Fruit fly (Drosophila melanogaster): ENCODE measurements around the gene CG33229.

Gene CG33229

DNA sequence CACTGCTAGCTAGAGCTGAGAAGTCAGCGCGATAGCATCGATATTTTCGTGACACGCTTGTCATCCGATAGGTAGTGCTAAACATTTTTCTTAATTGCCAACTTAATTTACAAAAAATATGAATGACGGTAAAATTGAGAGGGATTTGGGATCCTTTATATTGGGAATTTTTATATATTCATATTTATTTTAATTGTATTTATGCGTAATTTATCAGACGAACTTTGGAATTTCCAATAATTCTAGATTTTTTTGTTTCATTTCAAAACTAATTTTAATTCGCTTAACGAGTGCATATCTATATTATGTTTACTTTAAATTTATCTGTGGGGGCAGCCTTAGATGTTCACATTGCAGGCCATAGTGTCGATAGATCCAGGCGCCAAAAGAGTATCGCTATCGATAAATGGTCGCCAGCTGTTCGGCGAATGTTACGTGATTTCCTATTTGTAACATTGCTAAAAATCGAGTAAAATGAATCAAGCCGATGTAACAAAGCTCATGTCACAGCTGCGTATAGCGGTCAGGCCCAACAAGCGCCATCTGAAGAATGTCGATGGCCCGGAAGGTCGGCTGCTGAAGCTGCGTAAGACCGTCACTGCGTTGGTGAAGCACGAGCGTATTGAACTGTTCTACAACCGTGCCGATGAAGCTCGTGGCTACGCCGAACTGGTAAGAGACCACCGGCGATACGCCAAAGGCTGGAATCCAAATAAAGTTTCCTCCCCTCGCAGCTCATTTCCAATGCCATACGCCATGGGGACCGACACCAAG is 40.9 kb downstream of the CG33229 start, which contains the start of the genes Tudor-SN and mRpL17:
Gene Tudor-SN (minus strand): TSS at position 3 of the 774 bp plus-strand sequence.
Gene mRpL17 (plus strand): TSS at position 402 of the 774 bp plus-strand sequence.
- TF ChIP-seq CG6254 (GFP tag; optimal IDR thresholded peaks at IDR 0.05): peak; percentile 33
- TF ChIP-seq CG16815 (GFP tag; optimal IDR thresholded peaks at IDR 0.05): peak; percentile 8
- TF ChIP-seq Lpt (GFP tag; optimal IDR thresholded peaks at IDR 0.05): no peak
- peak; percentile 71 for TF ChIP-seq Dbx (GFP tag; IDR thresholded peaks at IDR 0.05)
- peak; percentile 55 for TF ChIP-seq CG13424 (tag; optimal IDR thresholded peaks at IDR 0.05)
- no peak for TF ChIP-seq shn (GFP tag; optimal IDR thresholded peaks at IDR 0.05)
- no peak for TF ChIP-seq ranshi (GFP tag; IDR thresholded peaks at IDR 0.05)
- TF ChIP-seq lab (GFP tag; optimal IDR thresholded peaks at IDR 0.05): peak; percentile 23
- TF ChIP-seq CG6791 (GFP tag; IDR thresholded peaks at IDR 0.05; ENCODE audit: partially characterized antibody): peak; percentile 98
- TF ChIP-seq Doc3 (GFP tag; IDR thresholded peaks at IDR 0.05; ENCODE audit: partially characterized antibody): peak; percentile 84
- peak; percentile 22 for TF ChIP-seq CG3995 (GFP tag; optimal IDR thresholded peaks at IDR 0.05)
- TF ChIP-seq psq (GFP tag; optimal IDR thresholded peaks at IDR 0.05): peak; percentile 2
- TF ChIP-seq Ets97D (GFP tag; optimal IDR thresholded peaks at IDR 0.05): peak; percentile 42
- peak; percentile 27 for TF ChIP-seq stwl (tag; optimal IDR thresholded peaks at IDR 0.05)
- TF ChIP-seq CG8924 (tag; optimal IDR thresholded peaks at IDR 0.05): peak; percentile 30
- no peak for TF ChIP-seq Rx (GFP tag; IDR thresholded peaks at IDR 0.05)
- peak; percentile 7 to 37 for TF ChIP-seq dpn (GFP tag; optimal IDR thresholded peaks at IDR 0.05)
- TF ChIP-seq CG10267 (tag; optimal IDR thresholded peaks at IDR 0.05): peak; percentile 74
- peak; percentile 72 for TF ChIP-seq CG15514 (GFP tag; optimal IDR thresholded peaks at IDR 0.05)
- peak; percentile 79 for TF ChIP-seq CG12391 (tag; optimal IDR thresholded peaks at IDR 0.05)
- no peak for TF ChIP-seq CG3726 (GFP tag; IDR thresholded peaks at IDR 0.05)
- peak; percentile 0 for TF ChIP-seq CG10147 (GFP tag; optimal IDR thresholded peaks at IDR 0.05)
- no peak for TF ChIP-seq h (optimal IDR thresholded peaks at IDR 0.05)
- peak; percentile 52 for TF ChIP-seq CG13123 (GFP tag; optimal IDR thresholded peaks at IDR 0.05)
- TF ChIP-seq sug (tag; optimal IDR thresholded peaks at IDR 0.05): peak; percentile 41
- TF ChIP-seq vvl (GFP tag; IDR thresholded peaks at IDR 0.05): peak; percentile 21
- TF ChIP-seq Six4 (GFP tag; optimal IDR thresholded peaks at IDR 0.05): peak; percentile 37
- TF ChIP-seq pzg (GFP tag; optimal IDR thresholded peaks at IDR 0.05): peak; percentile 49
- TF ChIP-seq Pdp1 (GFP tag; optimal IDR thresholded peaks at IDR 0.05): peak in 1 of 2 experiments; percentile 98
- no peak for TF ChIP-seq CG14667 (GFP tag; IDR thresholded peaks at IDR 0.05)
- TF ChIP-seq CG31365 (tag; optimal IDR thresholded peaks at IDR 0.05): no peak
- no peak for TF ChIP-seq CG2202 (tag; optimal IDR thresholded peaks at IDR 0.05)
- no peak for TF ChIP-seq HmgZ (tag; optimal IDR thresholded peaks at IDR 0.05)
- no peak for TF ChIP-seq prd (optimal IDR thresholded peaks at IDR 0.05)
- peak; percentile 42; the same call in 1 of the 3 replicates for TF ChIP-seq prd (GFP tag; IDR thresholded peaks at IDR 0.05)
- peak; percentile 38 for TF ChIP-seq bigmax (GFP tag; optimal IDR thresholded peaks at IDR 0.05)
- no peak for TF ChIP-seq pb (GFP tag; optimal IDR thresholded peaks at IDR 0.05)
- TF ChIP-seq CG2116 (GFP tag; optimal IDR thresholded peaks at IDR 0.05): peak; percentile 75
- TF ChIP-seq CG30020 (tag; optimal IDR thresholded peaks at IDR 0.05): peak; percentile 81
- no peak for TF ChIP-seq z (GFP tag; IDR thresholded peaks at IDR 0.05)
- no peak for TF ChIP-seq sc (optimal IDR thresholded peaks at IDR 0.05)
- TF ChIP-seq sc (GFP tag; optimal IDR thresholded peaks at IDR 0.05): peak; percentile 15
- TF ChIP-seq sqz (GFP tag; optimal IDR thresholded peaks at IDR 0.05): peak; percentile 60
- TF ChIP-seq CG15696 (tag; optimal IDR thresholded peaks at IDR 0.05): peak; percentile 40
- peak; percentile 60 for TF ChIP-seq CoRest (tag; optimal IDR thresholded peaks at IDR 0.05)
- peak; percentile 37 for TF ChIP-seq nerfin-1 (tag; optimal IDR thresholded peaks at IDR 0.05)
- TF ChIP-seq nerfin-2 (GFP tag; IDR thresholded peaks at IDR 0.05; ENCODE audit: partially characterized antibody): peak; percentile 93
- peak; percentile 42 for TF ChIP-seq lilli (GFP tag; optimal IDR thresholded peaks at IDR 0.05)
- no peak for TF ChIP-seq NK7.1 (GFP tag; optimal IDR thresholded peaks at IDR 0.05)

Data from whole organism, embryonic.